Fruit fly (Drosophila melanogaster) whole organism, adult: ENCODE data around the gene Cat.

Experiments
- CG11617 ChIP-seq: fragments of 200-800 bp; sonication (Bioruptor generic); optimal IDR thresholded peaks from 2 replicates; lab custom pipeline; 2017; ENCODE audit warnings: mild to moderate bottlenecking, missing biosample characterization, missing genetic modification reagents, missing genetic modification characterization
- CG12768 ChIP-seq: fragments of 200-800 bp; sonication (Bioruptor generic); optimal IDR thresholded peaks from 2 replicates; lab custom pipeline; 2017; ENCODE audit warnings: missing biosample characterization, missing genetic modification characterization, mild to moderate bottlenecking, moderate library complexity, missing genetic modification reagents
- CG14711 ChIP-seq: fragments of 200-800 bp; sonication (Bioruptor generic); optimal IDR thresholded peaks from 2 replicates; lab custom pipeline; 2018; ENCODE audit warnings: missing biosample characterization, mild to moderate bottlenecking, missing genetic modification characterization, moderate library complexity
- CG1620 ChIP-seq: fragments of 200-800 bp; sonication (Bioruptor generic); optimal IDR thresholded peaks from 2 replicates; lab custom pipeline; 2016; ENCODE audit warnings: missing biosample characterization, missing genetic modification characterization
- CG33017 ChIP-seq: fragments of 200-800 bp; sonication (Bioruptor generic); optimal IDR thresholded peaks from 2 replicates; lab custom pipeline; 2018; ENCODE audit warnings: missing biosample characterization, mild to moderate bottlenecking, missing genetic modification characterization, moderate library complexity
- CG5204 ChIP-seq: fragments of 200-800 bp; sonication (Bioruptor generic); optimal IDR thresholded peaks from 2 replicates; lab custom pipeline; 2016; ENCODE audit warnings: missing biosample characterization, missing genetic modification characterization
- CG7045 ChIP-seq: fragments of 200-800 bp; sonication (Bioruptor generic); optimal IDR thresholded peaks from 2 replicates; lab custom pipeline; 2017; ENCODE audit warnings: missing biosample characterization, mild to moderate bottlenecking, missing genetic modification characterization
- CG7101 ChIP-seq: fragments of 200-800 bp; sonication (Bioruptor generic); optimal IDR thresholded peaks from 2 replicates; lab custom pipeline; 2018; ENCODE audit warnings: missing biosample characterization, mild to moderate bottlenecking, missing genetic modification characterization, moderate library complexity
- Clk ChIP-seq: fragments of 200-800 bp; sonication (Bioruptor generic); optimal IDR thresholded peaks from 2 replicates; lab custom pipeline; 2017; ENCODE audit warnings: missing biosample characterization, missing genetic modification characterization
- Crg-1 ChIP-seq: fragments of 200-800 bp; sonication (Bioruptor generic); optimal IDR thresholded peaks from 2 replicates; lab custom pipeline; 2016; ENCODE audit warnings: missing biosample characterization, missing genetic modification characterization
- Hr96 ChIP-seq: fragments of 200-800 bp; sonication (Bioruptor generic); optimal IDR thresholded peaks from 2 replicates; lab custom pipeline; 2016; ENCODE audit warnings: missing biosample characterization, missing genetic modification characterization
- Mnt ChIP-seq: fragments of 200-800 bp; sonication (Bioruptor generic); optimal IDR thresholded peaks from 2 replicates; lab custom pipeline; 2016; ENCODE audit warnings: missing biosample characterization, mild to moderate bottlenecking, missing genetic modification characterization
- bab1 ChIP-seq: fragments of 200-800 bp; sonication (Bioruptor generic); optimal IDR thresholded peaks from 3 replicates; lab custom pipeline; 2019; ENCODE audit warnings: missing biosample characterization, mild to moderate bottlenecking, missing genetic modification characterization, moderate library complexity
- cic ChIP-seq: fragments of 200-800 bp; sonication (Bioruptor generic); optimal IDR thresholded peaks from 2 replicates; lab custom pipeline; 2017; ENCODE audit warnings: missing biosample characterization, mild to moderate bottlenecking, missing genetic modification characterization, moderate library complexity
- cnc ChIP-seq, 2 experiments: fragments of >200 bp; optimal IDR thresholded peaks; 2 replicates each; lab custom pipeline; 2017
- kay ChIP-seq: fragments of 200-800 bp; sonication (Bioruptor generic); peaks from one replicate; lab custom pipeline; 2016; ENCODE audit warnings: missing biosample characterization, missing genetic modification characterization, borderline replicate concordance
- ovo ChIP-seq: fragments of 200-800 bp; sonication (Bioruptor generic); optimal IDR thresholded peaks from 2 replicates; lab custom pipeline; 2016; ENCODE audit warnings: missing biosample characterization, missing genetic modification characterization
- pad ChIP-seq: fragments of 200-800 bp; sonication (Bioruptor generic); optimal IDR thresholded peaks from 3 replicates; lab custom pipeline; 2017; ENCODE audit warnings: missing biosample characterization, missing genetic modification characterization, mild to moderate bottlenecking, moderate library complexity, missing genetic modification reagents
- tj ChIP-seq: fragments of 200-800 bp; sonication (Bioruptor generic); optimal IDR thresholded peaks from 3 replicates; lab custom pipeline; 2017; ENCODE audit warnings: missing biosample characterization, mild to moderate bottlenecking, missing genetic modification characterization, moderate library complexity
- toe ChIP-seq: fragments of 200-800 bp; sonication (Bioruptor generic); optimal IDR thresholded peaks from 2 replicates; lab custom pipeline; 2016; ENCODE audit warnings: missing biosample characterization, missing genetic modification characterization

Gene Cat

DNA sequence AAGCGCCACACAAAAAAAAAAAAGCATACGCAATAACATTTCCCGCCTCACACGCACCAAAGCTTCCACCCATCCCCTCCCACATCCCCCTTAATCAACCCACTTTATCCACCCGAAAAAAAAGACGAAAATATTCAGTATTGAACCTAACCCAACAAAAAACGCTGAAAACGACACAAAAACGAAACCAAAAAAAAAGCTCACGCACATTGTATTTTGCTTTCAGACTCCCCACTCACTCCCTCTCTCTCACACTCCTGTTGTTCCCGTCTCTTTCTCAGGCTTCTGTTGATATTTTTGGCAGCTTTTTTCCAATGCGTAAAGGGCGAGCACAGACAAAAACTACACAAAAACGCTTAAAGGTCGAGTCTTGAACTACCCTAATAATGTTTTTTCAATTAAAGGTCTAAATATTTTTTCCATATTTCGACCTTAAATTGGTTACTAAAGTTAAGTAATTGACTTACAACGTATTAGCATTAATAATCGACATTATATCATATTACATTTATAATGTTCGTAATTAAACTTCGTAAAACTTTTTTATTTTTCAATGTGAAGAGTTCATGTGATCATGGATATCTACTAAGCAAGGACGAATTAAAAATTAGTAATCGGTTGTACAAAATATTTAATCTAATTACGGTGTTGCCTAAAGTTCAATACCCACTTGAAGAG lies 35.8 kb upstream of the Cat start:
- TF ChIP-seq Crg-1 (GFP tag; lab: Kevin White, UChicago): no peak

DNA sequence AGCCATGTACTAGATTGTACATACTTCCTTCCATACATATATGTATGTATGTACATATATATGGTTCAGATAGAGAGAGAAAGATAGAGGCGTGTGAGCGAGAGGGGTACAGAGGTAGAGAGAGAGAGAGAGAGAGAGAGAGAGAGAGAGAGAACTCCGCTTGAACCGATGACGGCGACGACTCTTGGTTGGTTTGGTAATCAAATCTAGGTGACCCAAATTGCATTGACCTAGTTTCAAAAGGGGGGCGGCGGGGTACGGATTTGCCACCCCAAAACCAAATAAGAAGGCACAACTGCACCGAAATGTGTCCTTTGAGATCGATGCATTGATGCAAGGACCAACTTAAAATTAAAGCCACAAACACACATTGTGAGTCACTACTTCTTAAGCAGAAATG lies 34.5 kb upstream of the Cat start:
- TF ChIP-seq CG1620 (GFP tag; lab: Kevin White, UChicago): no peak
- no peak for TF ChIP-seq cnc (optimal IDR thresholded peaks at IDR 0.05; lab: Kevin White, UChicago)
- no peak for TF ChIP-seq CG12768 (GFP tag; lab: Kevin White, UChicago)
- TF ChIP-seq CG14711 (tag; lab: Kevin White, UChicago): no peak
- no peak for TF ChIP-seq Clk (GFP tag; lab: Kevin White, UChicago)
- TF ChIP-seq kay (GFP tag; lab: Kevin White, UChicago): no peak

DNA sequence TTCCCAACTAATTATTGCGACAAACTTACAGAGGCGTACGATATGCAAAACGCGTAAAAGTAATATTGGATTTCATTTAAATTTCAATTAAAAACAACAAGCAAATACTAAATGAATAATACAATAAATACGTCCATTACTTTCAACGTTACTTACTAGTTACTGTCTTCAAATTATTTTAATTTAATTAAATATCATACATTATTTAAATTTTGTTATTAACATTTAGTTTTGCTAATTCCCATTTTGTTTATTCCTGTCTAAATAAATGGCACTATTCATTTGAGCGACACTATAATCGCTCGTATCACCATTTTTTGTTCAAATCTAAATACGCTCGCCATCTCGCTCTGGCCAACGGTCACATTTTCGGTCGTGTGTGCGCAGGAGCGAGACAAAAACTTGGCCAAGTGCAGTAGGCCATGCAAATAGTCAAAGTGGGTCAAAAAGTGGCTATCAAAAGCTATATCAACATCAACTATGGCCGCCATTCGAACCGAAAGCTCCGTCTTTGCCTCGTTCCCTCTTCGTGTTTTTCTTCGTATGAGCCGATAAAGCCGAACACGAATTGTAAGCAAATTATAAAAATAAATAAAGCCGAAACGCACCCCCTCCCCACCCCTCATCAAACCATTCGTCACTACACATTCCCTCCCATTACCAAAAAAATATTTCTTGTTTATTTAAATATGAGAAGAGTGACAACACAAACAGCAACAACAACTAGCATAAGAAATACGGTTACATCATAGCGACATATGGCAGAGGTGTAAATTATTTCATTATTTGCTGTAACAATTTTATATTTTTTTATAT lies 33.0 kb upstream of the Cat start:
- TF ChIP-seq Hr96 (GFP tag; lab: Kevin White, UChicago) (no peak), Mnt (GFP tag; lab: Kevin White, UChicago) (peak; percentile 28), kay (GFP tag; lab: Kevin White, UChicago) (peak; percentile 83), CG7101 (tag; lab: Kevin White, UChicago) (peak; percentile 17), tj (peak; percentile 58), cic (GFP tag; lab: Kevin White, UChicago) (peak; percentile 15), cnc (optimal IDR thresholded peaks at IDR 0.05; lab: Kevin White, UChicago) (no peak), CG7045 (GFP tag; lab: Kevin White, UChicago) (peak; percentile 45), Clk (GFP tag; lab: Kevin White, UChicago) (peak; percentile 12)

dm6 chr3L:18790630-18791167 lies 31.7 kb upstream of the Cat start:
- peak; percentile 99 for TF ChIP-seq tj
- TF ChIP-seq CG12768 (GFP tag; lab: Kevin White, UChicago): peak; percentile 12
- TF ChIP-seq CG11617: peak; percentile 38
- TF ChIP-seq bab1 (GFP tag; lab: Kevin White, UChicago): no peak
- peak; percentile 96 for TF ChIP-seq kay (GFP tag; lab: Kevin White, UChicago)
- TF ChIP-seq CG14711 (tag; lab: Kevin White, UChicago): no peak
- peak; percentile 48 for TF ChIP-seq Crg-1 (GFP tag; lab: Kevin White, UChicago)
- no peak for TF ChIP-seq CG5204

DNA sequence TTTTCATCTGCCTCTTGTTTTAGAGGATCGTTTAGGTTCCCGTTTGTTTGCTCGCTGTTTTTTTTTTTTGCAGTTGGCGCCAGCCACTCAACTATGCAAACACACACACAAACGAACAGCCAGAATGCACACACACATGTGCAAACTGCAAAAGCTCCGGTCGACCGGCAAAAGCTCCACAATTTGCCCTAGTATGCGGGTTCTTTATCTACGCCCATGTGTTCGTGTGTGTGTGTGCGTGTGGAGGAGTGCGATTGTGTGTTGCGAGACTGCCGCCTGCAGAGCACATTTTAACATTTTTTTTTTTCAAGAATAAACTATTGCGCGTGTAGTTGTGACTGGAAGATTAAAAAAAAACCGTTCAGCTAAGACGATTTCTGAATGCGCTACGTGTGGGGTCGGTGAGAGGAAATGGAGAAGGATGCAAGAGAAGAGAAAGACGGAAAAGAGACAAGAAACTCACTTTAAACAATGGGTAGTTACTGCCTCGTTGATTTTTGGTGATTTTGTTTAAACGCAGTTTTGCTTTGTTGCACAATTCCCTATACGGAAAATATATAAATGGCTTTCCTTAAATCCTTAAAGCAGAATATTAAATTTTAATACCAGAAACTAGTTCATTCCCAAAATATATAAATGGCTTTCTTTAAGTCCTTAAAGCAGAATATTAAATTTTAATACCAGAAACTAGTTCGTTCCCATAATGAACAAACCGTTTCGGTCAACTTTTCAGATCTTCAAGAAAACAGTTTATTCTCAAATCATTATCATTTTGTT lies 31.0 kb upstream of the Cat start:
- TF ChIP-seq bab1 (GFP tag; lab: Kevin White, UChicago) (no peak), CG11617 (peak; percentile 38), CG33017 (tag; lab: Kevin White, UChicago) (no peak), Clk (GFP tag; lab: Kevin White, UChicago) (peak; percentile 22), cic (GFP tag; lab: Kevin White, UChicago) (peak; percentile 92), kay (GFP tag; lab: Kevin White, UChicago) (peak; percentile 89), pad (GFP tag; lab: Kevin White, UChicago) (peak; percentile 53), Hr96 (GFP tag; lab: Kevin White, UChicago) (peak; percentile 51), CG1620 (GFP tag; lab: Kevin White, UChicago) (peak; percentile 11), ovo (peak; percentile 68), cnc (optimal IDR thresholded peaks at IDR 0.05; lab: Kevin White, UChicago) (no peak), CG12768 (GFP tag; lab: Kevin White, UChicago) (peak; percentile 56), CG5204 (peak; percentile 52), CG14711 (tag; lab: Kevin White, UChicago) (peak; percentile 8), tj (no peak), CG7045 (GFP tag; lab: Kevin White, UChicago) (peak; percentile 22), toe (GFP tag; lab: Kevin White, UChicago) (peak; percentile 56), CG7101 (tag; lab: Kevin White, UChicago) (peak; percentile 16), Mnt (GFP tag; lab: Kevin White, UChicago) (peak; percentile 86)

DNA sequence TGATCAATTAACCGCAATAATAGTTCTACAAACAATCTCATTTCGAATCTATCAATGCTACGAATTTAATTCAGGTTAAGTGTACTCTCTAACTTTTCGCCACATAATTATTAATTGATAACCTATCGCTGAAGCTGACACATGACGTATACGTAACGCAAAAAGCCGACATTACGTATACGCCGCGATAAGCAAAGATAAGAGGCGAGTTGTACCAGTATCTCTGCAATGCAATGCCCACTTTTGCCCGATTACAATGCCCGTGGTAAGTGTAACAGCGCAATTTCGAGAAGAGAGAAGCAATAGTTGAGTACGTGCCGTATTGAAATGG lies 30.4 kb upstream of the Cat start:
- peak; percentile 63 for TF ChIP-seq kay (GFP tag; lab: Kevin White, UChicago)
- no peak for TF ChIP-seq CG7101 (tag; lab: Kevin White, UChicago)
